Worm (Caenorhabditis elegans) whole organism, late embryonic: ENCODE measurements around the gene vha-18.

ENCODE experiments used
- F13H6.1 ChIP-seq: sonication (generic microtip); optimal IDR thresholded peaks from 2 replicates; lab custom pipeline; 2016; ENCODE audit warnings: missing genetic modification characterization, missing compliant biosample characterization
- ceh-14 ChIP-seq: sonication (generic microtip); optimal IDR thresholded peaks from 2 replicates; lab custom pipeline; 2016; ENCODE audit warnings: missing genotype, missing genetic modification characterization, missing compliant biosample characterization
- lim-6 ChIP-seq: sonication (generic microtip); optimal IDR thresholded peaks from 2 replicates; lab custom pipeline; 2016; ENCODE audit warnings: missing genetic modification characterization, missing compliant biosample characterization
- lin-11 ChIP-seq: fragments of 200-800 bp; sonication (Bioruptor generic); optimal IDR thresholded peaks from 2 replicates; lab custom pipeline; 2018; ENCODE audit warnings: mild to moderate bottlenecking, missing genetic modification characterization, missing compliant biosample characterization
- nhr-11 ChIP-seq: fragments of 150-350 bp; optimal IDR thresholded peaks from 2 replicates; lab custom pipeline; 2014; ENCODE audit warnings: missing biosample characterization, missing genetic modification characterization
- odd-2 ChIP-seq: sonication (generic microtip); optimal IDR thresholded peaks from 2 replicates; lab custom pipeline; 2017; ENCODE audit warnings: antibody characterized with exemption, mild to moderate bottlenecking, missing genetic modification characterization, missing compliant biosample characterization
- pat-9 ChIP-seq: fragments of 200-800 bp; sonication (Bioruptor generic); optimal IDR thresholded peaks from 2 replicates; lab custom pipeline; 2018; ENCODE audit warnings: mild to moderate bottlenecking, missing genetic modification characterization, moderate library complexity, missing compliant biosample characterization
- pqm-1 ChIP-seq: sonication (generic microtip); optimal IDR thresholded peaks from 2 replicates; lab custom pipeline; 2016; ENCODE audit warnings: missing genetic modification characterization, missing compliant biosample characterization
- sdc-2 ChIP-seq: sonication (generic microtip); optimal IDR thresholded peaks from 2 replicates; lab custom pipeline; 2016; ENCODE audit warnings: missing genotype, missing genetic modification characterization, missing compliant biosample characterization
- tbx-2 ChIP-seq: sonication (generic microtip); optimal IDR thresholded peaks from 2 replicates; lab custom pipeline; 2016; ENCODE audit warnings: missing genetic modification characterization, missing compliant biosample characterization
- unc-3 ChIP-seq, 2 experiments: fragments of 200-800 bp in 1 of 2; sonication (Bioruptor generic) in 1 of 2; sonication (generic microtip) in 1 of 2; conservative IDR thresholded peaks in 1 of 2; optimal IDR thresholded peaks in 1 of 2; 2 replicates each; pipeline versions ENCODE4 v1.3.6 to Lab custom; 2016 to 2022; ENCODE audit warnings: missing compliant biosample characterization in 2 of 2, missing genetic modification characterization in 2 of 2, missing genetic modification reagents in 1 of 2
- unc-86 ChIP-seq: sonication (generic microtip); optimal IDR thresholded peaks from 2 replicates; lab custom pipeline; 2016; ENCODE audit warnings: missing genetic modification characterization, missing compliant biosample characterization

- no peak for TF ChIP-seq nhr-11 (tag; lab: Kevin White, UChicago)
- TF ChIP-seq tbx-2 (tag; lab: Kevin White, UChicago), result no peak
- no peak for TF ChIP-seq pqm-1 (tag; lab: Kevin White, UChicago)
- no peak for TF ChIP-seq lin-11
- TF ChIP-seq lim-6 (tag; lab: Kevin White, UChicago), result no peak
- no peak for TF ChIP-seq ceh-14 (tag; lab: Kevin White, UChicago)
- no peak for TF ChIP-seq unc-3 (GFP tag; conservative IDR thresholded peaks at IDR 0.05; lab: Robert Waterston, UW)
- no peak for TF ChIP-seq unc-3 (tag; optimal IDR thresholded peaks at IDR 0.05; lab: Kevin White, UChicago)
- TF ChIP-seq sdc-2, result no peak
- TF ChIP-seq pat-9 (tag; lab: Kevin White, UChicago), result no peak
- no peak for TF ChIP-seq F13H6.1 (tag; lab: Kevin White, UChicago)
- TF ChIP-seq odd-2, result no peak
- TF ChIP-seq unc-86, result no peak
These were observed 2.9 kb downstream of the vha-18 start, which contains the start of gene F52E1.2 for ce11 chrV:8410406-8410805.
